Fruit fly (Drosophila melanogaster) whole organism, prepupa: ENCODE results near the gene firl.

Experiments used
- Blimp-1 ChIP-seq: fragments of 200-800 bp; sonication (Bioruptor generic); optimal IDR thresholded peaks from 3 replicates; lab custom pipeline; 2017; ENCODE audit warnings: missing biosample characterization, missing genetic modification characterization, mild to moderate bottlenecking, moderate library complexity, missing genetic modification reagents
- Gug ChIP-seq: fragments of 200-800 bp; sonication (Bioruptor generic); IDR thresholded peaks from 2 replicates; pipeline ENCODE4 v1.3.6; 2022; ENCODE audit warnings: missing biosample characterization, missing genetic modification characterization

dm6 chr2L:12110810-12111209 is 44.2 kb upstream of the firl start, which contains the start of gene Phae2:
- no peak for TF ChIP-seq Blimp-1
- TF ChIP-seq Gug (GFP tag; lab: Robert Waterston, UW) = no peak
